Fruit fly (Drosophila melanogaster) whole organism, embryonic: ENCODE results near the gene CG15408.

Experiments used
- Atf6 ChIP-seq: fragments of 200-800 bp; sonication (Bioruptor generic); IDR thresholded peaks from 2 replicates; pipeline ENCODE4 v1.3.6; 2022; ENCODE audit warnings: missing biosample characterization, missing genetic modification characterization
- BEAF-32 ChIP-seq: fragments of 200-800 bp; sonication (Bioruptor generic); optimal IDR thresholded peaks from 3 replicates; lab custom pipeline; 2017; ENCODE audit warnings: missing biosample characterization, missing genetic modification characterization, mild to moderate bottlenecking, moderate library complexity, missing genetic modification reagents
- Bteb2 ChIP-seq: fragments of 200-800 bp; sonication (Bioruptor generic); optimal IDR thresholded peaks from 2 replicates; lab custom pipeline; 2016; ENCODE audit warnings: missing biosample characterization, missing genetic modification characterization
- CG10431 ChIP-seq: fragments of 200-800 bp; sonication (Bioruptor generic); optimal IDR thresholded peaks from 3 replicates; lab custom pipeline; 2018; ENCODE audit warnings: missing biosample characterization, mild to moderate bottlenecking, missing genetic modification characterization
- CG10565 ChIP-seq: fragments of 200-800 bp; sonication (Bioruptor generic); optimal IDR thresholded peaks from 3 replicates; lab custom pipeline; 2016; ENCODE audit warnings: missing biosample characterization, mild to moderate bottlenecking, missing genetic modification characterization
- CG10979 ChIP-seq: fragments of 200-800 bp; sonication (Bioruptor generic); optimal IDR thresholded peaks from 2 replicates; lab custom pipeline; 2018; ENCODE audit warnings: missing biosample characterization, mild to moderate bottlenecking, missing genetic modification characterization, moderate library complexity
- CG12942 ChIP-seq: fragments of 200-800 bp; sonication (Bioruptor generic); optimal IDR thresholded peaks from 3 replicates; lab custom pipeline; 2016; ENCODE audit warnings: missing biosample characterization, missing genetic modification characterization
- CG14965 ChIP-seq: fragments of 200-800 bp; sonication (Bioruptor generic); optimal IDR thresholded peaks from 2 replicates; lab custom pipeline; 2016; ENCODE audit warnings: missing biosample characterization, missing genetic modification characterization, borderline replicate concordance
- CG15073 ChIP-seq: fragments of 200-800 bp; sonication (Bioruptor generic); optimal IDR thresholded peaks from 2 replicates; lab custom pipeline; 2016; ENCODE audit warnings: missing biosample characterization, missing genetic modification characterization
- CG15514 ChIP-seq: fragments of 200-800 bp; sonication (Bioruptor generic); optimal IDR thresholded peaks from 3 replicates; lab custom pipeline; 2017; ENCODE audit warnings: missing biosample characterization, missing genetic modification characterization, mild to moderate bottlenecking, moderate library complexity, missing genetic modification reagents
- CG16813 ChIP-seq: fragments of 200-800 bp; sonication (Bioruptor generic); IDR thresholded peaks from 3 replicates; pipeline ENCODE4 v1.3.6; 2022; ENCODE audit warnings: missing biosample characterization, missing genetic modification characterization; ENCODE audit not compliant: partially characterized antibody
- CG16863 ChIP-seq: fragments of 200-800 bp; sonication (Bioruptor generic); optimal IDR thresholded peaks from 3 replicates; lab custom pipeline; 2016; ENCODE audit warnings: missing biosample characterization, missing genetic modification characterization
- CG17612 ChIP-seq: fragments of 200-800 bp; sonication (Bioruptor generic); IDR thresholded peaks from 2 replicates; pipeline ENCODE4 v1.3.6; 2022; ENCODE audit warnings: missing biosample characterization, missing genetic modification characterization
- CG33557 ChIP-seq: fragments of 200-800 bp; sonication (Bioruptor generic); optimal IDR thresholded peaks from 2 replicates; lab custom pipeline; 2019; ENCODE audit warnings: missing biosample characterization, mild to moderate bottlenecking, missing genetic modification characterization, moderate library complexity
- CG34422 ChIP-seq: fragments of 200-800 bp; sonication (Bioruptor generic); IDR thresholded peaks from 3 replicates; pipeline ENCODE4 v1.3.6; 2022; ENCODE audit warnings: missing biosample characterization, missing genetic modification characterization
- CG4707 ChIP-seq: fragments of 200-800 bp; sonication (Bioruptor generic); optimal IDR thresholded peaks from 2 replicates; lab custom pipeline; 2018; ENCODE audit warnings: missing biosample characterization, mild to moderate bottlenecking, missing genetic modification characterization, moderate library complexity
- CG8478 ChIP-seq: fragments of >200 bp; optimal IDR thresholded peaks from 2 replicates; lab custom pipeline; 2018
- CG9215 ChIP-seq: fragments of 200-800 bp; sonication (Bioruptor generic); IDR thresholded peaks from 2 replicates; pipeline ENCODE4 v1.3.6; 2022; ENCODE audit warnings: missing biosample characterization, missing genetic modification characterization
- CG9876 ChIP-seq: fragments of 200-800 bp; sonication (Bioruptor generic); optimal IDR thresholded peaks from 2 replicates; lab custom pipeline; 2016; ENCODE audit warnings: missing biosample characterization, missing genetic modification characterization
- Dp ChIP-seq: fragments of 200-800 bp; sonication (Bioruptor generic); optimal IDR thresholded peaks from 2 replicates; lab custom pipeline; 2018; ENCODE audit warnings: missing biosample characterization, mild to moderate bottlenecking, missing genetic modification characterization, moderate library complexity
- E2f1 ChIP-seq: fragments of 200-800 bp; sonication (Bioruptor generic); IDR thresholded peaks from 2 replicates; pipeline ENCODE4 v1.3.6; 2022; ENCODE audit warnings: missing biosample characterization, missing genetic modification characterization
- Ets97D ChIP-seq: fragments of 200-800 bp; sonication (Bioruptor generic); optimal IDR thresholded peaks from 3 replicates; lab custom pipeline; 2016; ENCODE audit warnings: missing biosample characterization, missing genetic modification characterization
- Gsc ChIP-seq: fragments of 200-800 bp; sonication (Bioruptor generic); IDR thresholded peaks from 2 replicates; pipeline ENCODE4 v1.3.6; 2022; ENCODE audit warnings: missing biosample characterization, missing genetic modification characterization
- H15 ChIP-seq: fragments of 200-800 bp; sonication (Bioruptor generic); IDR thresholded peaks from 3 replicates; pipeline ENCODE4 v1.3.6; 2022; ENCODE audit warnings: missing biosample characterization, missing genetic modification characterization
- H2.0 ChIP-seq: fragments of 200-800 bp; sonication (Bioruptor generic); IDR thresholded peaks from 2 replicates; pipeline ENCODE4 v1.3.6; 2022; ENCODE audit warnings: missing biosample characterization, missing genetic modification characterization
- Hmr ChIP-seq: fragments of 200-800 bp; sonication (Bioruptor generic); optimal IDR thresholded peaks from 3 replicates; lab custom pipeline; 2017; ENCODE audit warnings: mild to moderate bottlenecking, missing biosample characterization, missing genetic modification reagents, missing genetic modification characterization
- Kr ChIP-seq: fragments of 200-800 bp; sonication (Bioruptor generic); optimal IDR thresholded peaks from 2 replicates; lab custom pipeline; 2017; ENCODE audit warnings: missing biosample characterization, mild to moderate bottlenecking, missing genetic modification characterization
- Lim3 ChIP-seq: fragments of 200-800 bp; sonication (Bioruptor generic); IDR thresholded peaks from 2 replicates; pipeline ENCODE4 v1.3.6; 2022; ENCODE audit warnings: missing biosample characterization, missing genetic modification characterization
- Med ChIP-seq: fragments of 200-800 bp; sonication (Bioruptor generic); peaks from one replicate; lab custom pipeline; 2016; ENCODE audit warnings: missing biosample characterization, missing genetic modification characterization, mild to moderate bottlenecking, inconsistent platforms, moderate library complexity
- NFAT ChIP-seq: fragments of 200-800 bp; sonication (Bioruptor generic); IDR thresholded peaks from 2 replicates; pipeline ENCODE4 v1.3.6; 2022; ENCODE audit warnings: missing biosample characterization, missing genetic modification characterization
- Neu2 ChIP-seq: fragments of 200-800 bp; sonication (Bioruptor generic); optimal IDR thresholded peaks from 3 replicates; lab custom pipeline; 2016; ENCODE audit warnings: missing biosample characterization, missing genetic modification characterization, borderline replicate concordance
- PHDP ChIP-seq: fragments of 200-800 bp; sonication (Bioruptor generic); optimal IDR thresholded peaks from 3 replicates; lab custom pipeline; 2018; ENCODE audit warnings: missing biosample characterization, mild to moderate bottlenecking, missing genetic modification characterization, moderate library complexity
- Spps ChIP-seq: fragments of 200-800 bp; sonication (Bioruptor generic); optimal IDR thresholded peaks from 2 replicates; lab custom pipeline; 2018; ENCODE audit warnings: missing biosample characterization, mild to moderate bottlenecking, missing genetic modification characterization
- abd-A ChIP-seq: fragments of 200-800 bp; sonication (Bioruptor generic); optimal IDR thresholded peaks from 3 replicates; lab custom pipeline; 2019; ENCODE audit warnings: missing biosample characterization, mild to moderate bottlenecking, missing genetic modification characterization, moderate library complexity
- ac ChIP-seq: fragments of 200-800 bp; sonication (Bioruptor generic); optimal IDR thresholded peaks from 3 replicates; lab custom pipeline; 2017; ENCODE audit warnings: missing biosample characterization, mild to moderate bottlenecking, missing genetic modification characterization
- ato ChIP-seq: fragments of 200-800 bp; sonication (Bioruptor generic); IDR thresholded peaks from 2 replicates; pipeline ENCODE4 v1.3.6; 2022; ENCODE audit warnings: missing biosample characterization, missing genetic modification characterization; ENCODE audit not compliant: partially characterized antibody
- chinmo ChIP-seq: fragments of 200-800 bp; sonication (Bioruptor generic); IDR thresholded peaks from 4 replicates; pipeline ENCODE4 v1.3.6; 2022; ENCODE audit warnings: missing biosample characterization, missing genetic modification characterization; ENCODE audit not compliant: partially characterized antibody
- dysf ChIP-seq: fragments of 200-800 bp; sonication (Bioruptor generic); IDR thresholded peaks from 3 replicates; pipeline ENCODE4 v1.3.6; 2022; ENCODE audit warnings: missing biosample characterization, missing genetic modification characterization
- jigr1 ChIP-seq: fragments of 200-800 bp; sonication (Bioruptor generic); IDR thresholded peaks from 3 replicates; pipeline ENCODE4 v1.3.6; 2022; ENCODE audit warnings: missing biosample characterization, missing genetic modification characterization
- kay ChIP-seq: fragments of 200-800 bp; sonication (Bioruptor generic); optimal IDR thresholded peaks from 2 replicates; lab custom pipeline; 2016; ENCODE audit warnings: missing biosample characterization, missing genetic modification characterization
- kni ChIP-seq: fragments of 200-800 bp; sonication (Bioruptor generic); optimal IDR thresholded peaks from 3 replicates; lab custom pipeline; 2017; ENCODE audit warnings: mild to moderate bottlenecking, missing biosample characterization, missing genetic modification reagents, missing genetic modification characterization
- lmd ChIP-seq: fragments of 200-800 bp; sonication (Bioruptor generic); IDR thresholded peaks from 2 replicates; pipeline ENCODE4 v1.3.6; 2022; ENCODE audit warnings: missing biosample characterization, missing genetic modification characterization
- pfk ChIP-seq: fragments of 200-800 bp; sonication (Bioruptor generic); optimal IDR thresholded peaks from 2 replicates; lab custom pipeline; 2018; ENCODE audit warnings: missing biosample characterization, mild to moderate bottlenecking, missing genetic modification characterization, moderate library complexity
- pnt ChIP-seq: fragments of 200-800 bp; sonication (Bioruptor generic); optimal IDR thresholded peaks from 3 replicates; lab custom pipeline; 2016; ENCODE audit warnings: missing biosample characterization, missing genetic modification characterization
- pros ChIP-seq: fragments of 200-800 bp; sonication (Bioruptor generic); optimal IDR thresholded peaks from 3 replicates; lab custom pipeline; 2019; ENCODE audit warnings: missing biosample characterization, mild to moderate bottlenecking, missing genetic modification characterization, moderate library complexity
- repo ChIP-seq: fragments of 200-800 bp; sonication (Bioruptor generic); optimal IDR thresholded peaks from 2 replicates; lab custom pipeline; 2016; ENCODE audit warnings: missing biosample characterization, missing genetic modification characterization
- run ChIP-seq: fragments of 200-800 bp; sonication (Bioruptor generic); optimal IDR thresholded peaks from 3 replicates; lab custom pipeline; 2018; ENCODE audit warnings: missing biosample characterization, mild to moderate bottlenecking, missing genetic modification characterization
- sens ChIP-seq: fragments of 200-800 bp; sonication (Bioruptor generic); peaks from one replicate; lab custom pipeline; 2016; ENCODE audit warnings: missing biosample characterization, missing genetic modification characterization
- shn ChIP-seq: fragments of 200-800 bp; sonication (Bioruptor generic); optimal IDR thresholded peaks from 3 replicates; lab custom pipeline; 2016; ENCODE audit warnings: missing biosample characterization, missing genetic modification characterization
- so ChIP-seq: fragments of 200-800 bp; sonication (Bioruptor generic); IDR thresholded peaks from 3 replicates; pipeline ENCODE4 v1.3.6; 2022; ENCODE audit warnings: missing biosample characterization, missing genetic modification characterization
- tio ChIP-seq: fragments of 200-800 bp; sonication (Bioruptor generic); optimal IDR thresholded peaks from 2 replicates; lab custom pipeline; 2017; ENCODE audit warnings: missing biosample characterization, missing genetic modification characterization, inconsistent platforms
- twi ChIP-seq: fragments of 200-800 bp; optimal IDR thresholded peaks from 2 replicates; lab custom pipeline; 2019; ENCODE audit warnings: missing biosample characterization, mild to moderate bottlenecking, missing genetic modification characterization, moderate library complexity

CG15408 gene

dm6 chr2L:3356193-3356645, 23.6 kb downstream of the CG15408 start (continued):
- no peak for TF ChIP-seq ato (GFP tag; lab: Robert Waterston, UW)
- TF ChIP-seq CG33557: no peak
- TF ChIP-seq CG14965 (GFP tag; lab: Kevin White, UChicago): no peak
- no peak for TF ChIP-seq CG10979 (tag; lab: Kevin White, UChicago)
- no peak for TF ChIP-seq CG8478
- TF ChIP-seq E2f1 (GFP tag; lab: Robert Waterston, UW): no peak
- no peak for TF ChIP-seq CG10565 (GFP tag; lab: Kevin White, UChicago)
- TF ChIP-seq PHDP: no peak
- TF ChIP-seq Spps (tag; lab: Kevin White, UChicago): no peak
- no peak for TF ChIP-seq CG12942 (GFP tag; lab: Kevin White, UChicago)
- 0 out of 2 replicates have a peak, but pooled peaks have one; percentile 19 for TF ChIP-seq CG17612 (GFP tag; lab: Robert Waterston, UW)
- no peak for TF ChIP-seq run
- no peak for TF ChIP-seq tio (GFP tag; lab: Kevin White, UChicago)
- TF ChIP-seq Gsc: no peak
- no peak for TF ChIP-seq Bteb2 (GFP tag; lab: Kevin White, UChicago)
- no peak for TF ChIP-seq pfk (GFP tag; lab: Kevin White, UChicago)
- no peak for TF ChIP-seq Lim3
- TF ChIP-seq CG10431 (GFP tag; lab: Kevin White, UChicago): no peak
- TF ChIP-seq CG9876 (GFP tag; lab: Kevin White, UChicago): no peak
- TF ChIP-seq H15: no peak
- TF ChIP-seq Atf6 (GFP tag; lab: Robert Waterston, UW): peak; percentile 52; the same call in 1 of the 2 replicates
- TF ChIP-seq dysf (GFP tag; lab: Robert Waterston, UW): no peak; the same call in 2 of the 3 replicates
- peak; percentile 60 for TF ChIP-seq sens (GFP tag; lab: Kevin White, UChicago)
- no peak for TF ChIP-seq CG9215 (GFP tag; lab: Robert Waterston, UW)
- peak; percentile 15 for TF ChIP-seq shn (GFP tag; lab: Kevin White, UChicago)
- TF ChIP-seq Neu2 (GFP tag; lab: Kevin White, UChicago): no peak
- no peak for TF ChIP-seq pnt
- TF ChIP-seq NFAT: no peak
- no peak for TF ChIP-seq CG16813 (GFP tag; lab: Robert Waterston, UW)
- TF ChIP-seq chinmo (GFP tag; lab: Robert Waterston, UW): 0 out of 4 replicates have a peak, but pooled peaks have one; percentile 17
- peak; percentile 32; the same call in 1 of the 2 replicates for TF ChIP-seq lmd
- no peak for TF ChIP-seq CG4707 (GFP tag; lab: Kevin White, UChicago)
- no peak for TF ChIP-seq Ets97D (GFP tag; lab: Kevin White, UChicago)
- TF ChIP-seq CG15514: peak; percentile 37
- peak; percentile 51 for TF ChIP-seq Hmr (GFP tag; lab: Kevin White, UChicago)
- TF ChIP-seq CG34422 (GFP tag; lab: Robert Waterston, UW): no peak
- no peak for TF ChIP-seq pros (GFP tag; lab: Kevin White, UChicago)
- TF ChIP-seq kni (GFP tag; lab: Kevin White, UChicago): no peak
- TF ChIP-seq jigr1 (GFP tag; lab: Robert Waterston, UW): no peak
- TF ChIP-seq repo: no peak
- TF ChIP-seq ac (GFP tag; lab: Kevin White, UChicago): no peak
- no peak for TF ChIP-seq Dp
- TF ChIP-seq abd-A (tag; lab: Kevin White, UChicago): no peak
- no peak for TF ChIP-seq Kr
- no peak for TF ChIP-seq CG15073 (GFP tag; lab: Kevin White, UChicago)
- no peak for TF ChIP-seq H2.0 (GFP tag; lab: Robert Waterston, UW)
- TF ChIP-seq kay (GFP tag; lab: Kevin White, UChicago): no peak
- TF ChIP-seq CG16863: no peak
- TF ChIP-seq BEAF-32: no peak
- no peak for TF ChIP-seq twi (tag; lab: Kevin White, UChicago)
- no peak for TF ChIP-seq so (GFP tag; lab: Robert Waterston, UW)
- peak; percentile 78 for TF ChIP-seq Med
